Worm (Caenorhabditis elegans) whole organism, L4 larva: ENCODE measurements around the gene eak-7.

Experiments
- F10B5.3 ChIP-seq: sonication (generic microtip); optimal IDR thresholded peaks from 2 replicates; lab custom pipeline; 2016; ENCODE audit warnings: mild to moderate bottlenecking, missing genetic modification characterization, missing compliant biosample characterization
- F37D6.2 ChIP-seq: sonication (generic microtip); optimal IDR thresholded peaks from 2 replicates; lab custom pipeline; 2016; ENCODE audit warnings: mild to moderate bottlenecking, missing genetic modification characterization, missing compliant biosample characterization
- F44E2.7 ChIP-seq: fragments of 200-800 bp; sonication (Bioruptor generic); IDR thresholded peaks from 2 replicates; pipeline ENCODE4 v2.1.2; 2022; ENCODE audit warnings: missing genetic modification characterization, missing compliant biosample characterization
- F49E8.2 ChIP-seq: sonication (generic microtip); optimal IDR thresholded peaks from 2 replicates; lab custom pipeline; 2016; ENCODE audit warnings: missing compliant biosample characterization, mild to moderate bottlenecking, missing genetic modification characterization, borderline replicate concordance
- R02D3.7 ChIP-seq: fragments of 150-350 bp; sonication (generic microtip); optimal IDR thresholded peaks from 3 replicates; lab custom pipeline; 2014; ENCODE audit warnings: missing biosample characterization, missing genetic modification characterization
- Y5F2A.4 ChIP-seq: fragments of 200-800 bp; sonication (Bioruptor generic); optimal IDR thresholded peaks from 2 replicates; lab custom pipeline; 2018; ENCODE audit warnings: mild to moderate bottlenecking, missing genetic modification characterization, missing compliant biosample characterization
- Y75B8A.6 ChIP-seq: fragments of 200-800 bp; sonication (Bioruptor generic); IDR thresholded peaks from 2 replicates; pipeline ENCODE4 v1.3.6; 2022; ENCODE audit warnings: missing genetic modification reagents, missing genetic modification characterization, missing compliant biosample characterization
- ZK546.5 ChIP-seq, 2 experiments: sonication (generic microtip); optimal IDR thresholded peaks; 2 replicates each; lab custom pipeline; 2017; ENCODE audit warnings: missing biosample characterization in 2 of 2, missing genetic modification characterization in 2 of 2
- aha-1 ChIP-seq: fragments of 150-350 bp; peaks from one replicate; lab custom pipeline; 2014; ENCODE audit warnings: missing biosample characterization, missing genetic modification characterization
- ama-1 ChIP-seq: fragments of 150-350 bp; optimal IDR thresholded peaks from 2 replicates; lab custom pipeline; 2014; ENCODE audit warnings: inconsistent platforms, mixed read lengths
- arid-1 ChIP-seq: fragments of 200-800 bp; sonication (Bioruptor generic); conservative IDR thresholded peaks from 2 replicates; pipeline ENCODE4 v1.3.6; 2022; ENCODE audit warnings: missing genetic modification reagents, missing genetic modification characterization, missing compliant biosample characterization
- attf-4 ChIP-seq: sonication (generic microtip); optimal IDR thresholded peaks from 3 replicates; lab custom pipeline; 2017; ENCODE audit warnings: missing biosample characterization, missing genetic modification characterization
- ceh-20 ChIP-seq: fragments of 200-800 bp; sonication (Bioruptor generic); IDR thresholded peaks from 2 replicates; pipeline ENCODE4 v1.3.6; 2022; ENCODE audit warnings: missing genetic modification reagents, missing genetic modification characterization, missing compliant biosample characterization
- ceh-28 ChIP-seq: fragments of 150-350 bp; optimal IDR thresholded peaks from 2 replicates; lab custom pipeline; 2014; ENCODE audit warnings: missing biosample characterization, missing genetic modification reagents, missing genetic modification characterization
- ceh-44 ChIP-seq: fragments of 200-800 bp; sonication (Bioruptor generic); IDR thresholded peaks from 2 replicates; pipeline ENCODE4 v1.3.6; 2022; ENCODE audit warnings: missing genetic modification reagents, missing genetic modification characterization, missing compliant biosample characterization
- ceh-82 ChIP-seq: sonication (generic microtip); optimal IDR thresholded peaks from 2 replicates; lab custom pipeline; 2017; ENCODE audit warnings: missing biosample characterization, missing genetic modification characterization
- cey-2 ChIP-seq: sonication (generic microtip); optimal IDR thresholded peaks from 3 replicates; lab custom pipeline; 2017; ENCODE audit warnings: missing genetic modification characterization, mild to moderate bottlenecking, missing compliant biosample characterization, antibody characterized with exemption, borderline replicate concordance; ENCODE audit not compliant: insufficient read depth
- daf-12 ChIP-seq: fragments of 150-350 bp; optimal IDR thresholded peaks from 2 replicates; lab custom pipeline; 2014; ENCODE audit warnings: missing biosample characterization, missing genetic modification reagents, missing genetic modification characterization
- daf-8 ChIP-seq: fragments of 200-800 bp; sonication (Bioruptor generic); IDR thresholded peaks from 2 replicates; pipeline ENCODE4 v1.3.6; 2022; ENCODE audit warnings: missing genetic modification characterization, missing compliant biosample characterization
- dmd-8 ChIP-seq: fragments of 200-800 bp; sonication (Bioruptor generic); IDR thresholded peaks from 2 replicates; pipeline ENCODE4 v1.3.6; 2022; ENCODE audit warnings: missing genetic modification characterization, missing compliant biosample characterization
- dmd-9 ChIP-seq: fragments of 200-800 bp; sonication (Bioruptor generic); IDR thresholded peaks from 2 replicates; pipeline ENCODE4 v1.3.6; 2022; ENCODE audit warnings: missing genetic modification reagents, missing genetic modification characterization, missing compliant biosample characterization
- egl-27 ChIP-seq: sonication (generic microtip); optimal IDR thresholded peaks from 3 replicates; lab custom pipeline; 2017; ENCODE audit warnings: missing biosample characterization, missing genetic modification reagents, missing genetic modification characterization
- egl-43 ChIP-seq: fragments of 200-800 bp; sonication (Bioruptor generic); IDR thresholded peaks from 2 replicates; pipeline ENCODE4 v1.3.6; 2022; ENCODE audit warnings: missing genetic modification reagents, missing genetic modification characterization, missing compliant biosample characterization
- jun-1 ChIP-seq: fragments of 150-350 bp; optimal IDR thresholded peaks from 2 replicates; lab custom pipeline; 2014; ENCODE audit warnings: missing biosample characterization, missing genetic modification reagents, missing genetic modification characterization
- lin-1 ChIP-seq: fragments of 200-800 bp; sonication (Bioruptor generic); IDR thresholded peaks from 2 replicates; pipeline ENCODE4 v1.3.6; 2022; ENCODE audit warnings: missing genetic modification reagents, missing genetic modification characterization, missing compliant biosample characterization
- lin-13 ChIP-seq: fragments of 150-350 bp; optimal IDR thresholded peaks from 2 replicates; lab custom pipeline; 2014; ENCODE audit warnings: missing biosample characterization, missing genetic modification reagents, missing genetic modification characterization
- lin-29 ChIP-seq: fragments of 200-800 bp; sonication (Bioruptor generic); IDR thresholded peaks from 2 replicates; pipeline ENCODE4 v1.3.6; 2022; ENCODE audit warnings: missing genetic modification reagents, missing genetic modification characterization, missing compliant biosample characterization
- lin-39 ChIP-seq: fragments of 150-350 bp; optimal IDR thresholded peaks from 2 replicates; lab custom pipeline; 2014; ENCODE audit warnings: missing biosample characterization, missing genetic modification reagents, missing genetic modification characterization
- lir-3 ChIP-seq: sonication (generic microtip); optimal IDR thresholded peaks from 2 replicates; lab custom pipeline; 2016; ENCODE audit warnings: mild to moderate bottlenecking, missing genetic modification characterization, missing compliant biosample characterization
- madf-9 ChIP-seq: fragments of 200-800 bp; sonication (Bioruptor generic); conservative IDR thresholded peaks from 2 replicates; pipeline ENCODE4 v1.3.6; 2022; ENCODE audit warnings: missing genetic modification reagents, missing genetic modification characterization, missing compliant biosample characterization
- mep-1 ChIP-seq: fragments of 150-350 bp; sonication (generic microtip); optimal IDR thresholded peaks from 3 replicates; lab custom pipeline; 2014; ENCODE audit warnings: missing biosample characterization, missing genetic modification characterization
- mes-2 ChIP-seq: sonication (generic microtip); optimal IDR thresholded peaks from 2 replicates; lab custom pipeline; 2016; ENCODE audit warnings: missing genotype, mild to moderate bottlenecking, missing genetic modification characterization, missing compliant biosample characterization; ENCODE audit not compliant: poor library complexity, severe bottlenecking
- mxl-2 ChIP-seq: fragments of 200-800 bp; sonication (Bioruptor generic); conservative IDR thresholded peaks from 2 replicates; pipeline ENCODE4 v1.3.6; 2022; ENCODE audit warnings: missing genetic modification reagents, missing genetic modification characterization, missing compliant biosample characterization
- nhr-237 ChIP-seq: sonication (generic microtip); optimal IDR thresholded peaks from 2 replicates; lab custom pipeline; 2017; ENCODE audit warnings: missing biosample characterization, missing genetic modification characterization
- nhr-25 ChIP-seq: sonication (generic microtip); optimal IDR thresholded peaks from 2 replicates; lab custom pipeline; 2017; ENCODE audit warnings: missing genetic modification characterization, mild to moderate bottlenecking, missing compliant biosample characterization, antibody characterized with exemption, moderate library complexity, borderline replicate concordance; ENCODE audit not compliant: insufficient read depth
- nhr-41 ChIP-seq: fragments of 200-800 bp; sonication (Bioruptor generic); IDR thresholded peaks from 2 replicates; pipeline ENCODE4 v1.3.6; 2022; ENCODE audit warnings: missing genetic modification reagents, missing genetic modification characterization, missing compliant biosample characterization
- nhr-6 ChIP-seq: fragments of 150-350 bp; optimal IDR thresholded peaks from 2 replicates; lab custom pipeline; 2014; ENCODE audit warnings: missing biosample characterization, missing genetic modification characterization
- nhr-77 ChIP-seq: fragments of 150-350 bp; optimal IDR thresholded peaks from 2 replicates; lab custom pipeline; 2014; ENCODE audit warnings: missing biosample characterization, missing genetic modification characterization
- php-3 ChIP-seq: fragments of 200-800 bp; sonication (Bioruptor generic); IDR thresholded peaks from 2 replicates; pipeline ENCODE4 v1.3.6; 2022; ENCODE audit warnings: missing genetic modification reagents, missing genetic modification characterization, missing compliant biosample characterization
- pqm-1 ChIP-seq: sonication (generic microtip); optimal IDR thresholded peaks from 2 replicates; lab custom pipeline; 2017; ENCODE audit warnings: missing biosample characterization, missing genetic modification characterization
- rbr-2 ChIP-seq: sonication (generic microtip); optimal IDR thresholded peaks from 2 replicates; lab custom pipeline; 2016; ENCODE audit warnings: missing genotype, missing genetic modification characterization, missing compliant biosample characterization
- sdz-12 ChIP-seq: fragments of 200-800 bp; sonication (Bioruptor generic); optimal IDR thresholded peaks from 2 replicates; lab custom pipeline; 2018; ENCODE audit warnings: mild to moderate bottlenecking, missing genetic modification characterization, missing compliant biosample characterization
- set-16 ChIP-seq: fragments of 200-800 bp; sonication (Bioruptor generic); IDR thresholded peaks from 2 replicates; pipeline ENCODE4 v1.3.6; 2022; ENCODE audit warnings: missing genetic modification reagents, missing genetic modification characterization, missing compliant biosample characterization
- skn-1 ChIP-seq: fragments of 150-350 bp; optimal IDR thresholded peaks from 2 replicates; lab custom pipeline; 2014; ENCODE audit warnings: missing biosample characterization, missing genetic modification characterization
- tra-1 ChIP-seq: fragments of 200-800 bp; sonication (Bioruptor generic); IDR thresholded peaks from 2 replicates; pipeline ENCODE4 v1.3.6; 2022; ENCODE audit warnings: missing genetic modification reagents, missing genetic modification characterization, missing compliant biosample characterization
- unc-130 ChIP-seq: sonication (generic microtip); optimal IDR thresholded peaks from 2 replicates; lab custom pipeline; 2016; ENCODE audit warnings: missing genetic modification reagents, missing genetic modification characterization, missing compliant biosample characterization
- unc-62 ChIP-seq, 3 experiments: fragments of 150-350 bp in 1 of 3; sonication (generic microtip); optimal IDR thresholded peaks in 2 of 3; peaks in 1 of 3; 1 replicate in 1 of 3; 2 replicates in 2 of 3; lab custom pipeline; 2014 to 2017; ENCODE audit warnings: missing biosample characterization in 3 of 3, missing genetic modification characterization in 3 of 3, missing genetic modification reagents in 3 of 3, missing genotype in 1 of 3
- vab-7 ChIP-seq: fragments of 200-800 bp; sonication (Bioruptor generic); IDR thresholded peaks from 2 replicates; pipeline ENCODE4 v1.3.6; 2022; ENCODE audit warnings: missing genetic modification reagents, missing genetic modification characterization, missing compliant biosample characterization
- zfp-2 ChIP-seq: sonication (generic microtip); optimal IDR thresholded peaks from 2 replicates; lab custom pipeline; 2016; ENCODE audit warnings: mild to moderate bottlenecking, missing genetic modification characterization, missing compliant biosample characterization
- zfp-3 ChIP-seq: fragments of 200-800 bp; sonication (Bioruptor generic); conservative IDR thresholded peaks from 2 replicates; pipeline ENCODE4 v1.3.6; 2022; ENCODE audit warnings: missing genetic modification reagents, missing genetic modification characterization, missing compliant biosample characterization
- zip-11 ChIP-seq: fragments of 200-800 bp; sonication (Bioruptor generic); IDR thresholded peaks from 2 replicates; pipeline ENCODE4 v1.3.6; 2022; ENCODE audit warnings: missing genetic modification characterization, missing compliant biosample characterization
- ztf-7 ChIP-seq: fragments of 150-350 bp; optimal IDR thresholded peaks from 2 replicates; lab custom pipeline; 2014; ENCODE audit warnings: missing biosample characterization, missing genetic modification characterization

Gene eak-7

ce11 chrIV:12600941-12601340 lies 35.2 kb upstream of the eak-7 start (continued):
- TF ChIP-seq daf-8 (GFP tag; lab: Robert Waterston, UW) (no peak), jun-1 (no peak), dmd-8 (no peak), zfp-2 (no peak), egl-43 (GFP tag; lab: Robert Waterston, UW) (no peak), R02D3.7 (tag; lab: Kevin White, UChicago) (no peak), nhr-6 (tag; lab: Kevin White, UChicago) (no peak), F10B5.3 (tag; lab: Kevin White, UChicago) (no peak), ceh-28 (no peak), ceh-82 (tag; lab: Kevin White, UChicago) (no peak), F49E8.2 (no peak), attf-4 (tag; lab: Kevin White, UChicago) (no peak), ceh-44 (GFP tag; lab: Robert Waterston, UW) (no peak), tra-1 (GFP tag; lab: Robert Waterston, UW) (peak; percentile 64; the same call in 1 of the 2 replicates), lin-29 (GFP tag; lab: Robert Waterston, UW) (no peak), lir-3 (no peak), mep-1 (tag; lab: Kevin White, UChicago) (peak; percentile 41), arid-1 (GFP tag; lab: Robert Waterston, UW) (no peak), nhr-25 (tag; lab: Kevin White, UChicago) (no peak), set-16 (GFP tag; lab: Robert Waterston, UW) (no peak), unc-130 (GFP tag; lab: Kevin White, UChicago) (no peak), mes-2 (tag; lab: Kevin White, UChicago) (peak; percentile 12), ZK546.5 (tag; optimal IDR thresholded peaks at IDR 0.05; lab: Kevin White, UChicago) (no peak), Y5F2A.4 (no peak), nhr-237 (tag; lab: Kevin White, UChicago) (no peak), sdz-12 (GFP tag; lab: Kevin White, UChicago) (no peak), rbr-2 (tag; lab: Kevin White, UChicago) (no peak), lin-39 (no peak), madf-9 (GFP tag; lab: Robert Waterston, UW) (no peak), cey-2 (tag; lab: Kevin White, UChicago) (no peak), skn-1 (tag; lab: Kevin White, UChicago) (no peak), lin-1 (peak; percentile 62; the same call in 1 of the 2 replicates), lin-13 (GFP tag; lab: Kevin White, UChicago) (peak; percentile 7), unc-62 (GFP tag; optimal IDR thresholded peaks at IDR 0.05 in 1 of 2; lab: Kevin White, UChicago) (peak in 1 of 2 experiments; percentile 32), unc-62 (tag; optimal IDR thresholded peaks at IDR 0.05; lab: Kevin White, UChicago) (no peak), F37D6.2 (tag; lab: Kevin White, UChicago) (no peak), nhr-41 (GFP tag; lab: Robert Waterston, UW) (0 out of 2 replicates have a peak, but pooled peaks have one; percentile 26), mxl-2 (no peak), ztf-7 (tag; lab: Kevin White, UChicago) (no peak), ceh-20 (GFP tag; lab: Robert Waterston, UW) (peak; percentile 48; the same call in 1 of the 2 replicates), zfp-3 (GFP tag; lab: Robert Waterston, UW) (no peak), Y75B8A.6 (no peak), zip-11 (GFP tag; lab: Robert Waterston, UW) (no peak), dmd-9 (GFP tag; lab: Robert Waterston, UW) (no peak), F44E2.7 (no peak), daf-12 (tag; lab: Kevin White, UChicago) (no peak), ama-1 (lab: Kevin White, UChicago) (no peak), php-3 (peak; percentile 92), egl-27 (tag; lab: Kevin White, UChicago) (no peak), aha-1 (no peak), vab-7 (GFP tag; lab: Robert Waterston, UW) (no peak), pqm-1 (tag; lab: Kevin White, UChicago) (peak; percentile 95), nhr-77 (tag; lab: Kevin White, UChicago) (peak; percentile 72)
